Worm (Caenorhabditis elegans) whole organism, L4/young adult: ENCODE data around the gene emb-27.

Experiments used
- dao-5 ChIP-seq: sonication (generic microtip); optimal IDR thresholded peaks from 2 replicates; lab custom pipeline; 2016; ENCODE audit warnings: missing genotype, missing genetic modification characterization, moderate library complexity, missing compliant biosample characterization
- him-1 ChIP-seq: sonication (generic microtip); optimal IDR thresholded peaks from 2 replicates; lab custom pipeline; 2016; ENCODE audit warnings: missing genotype, missing genetic modification reagents, missing genetic modification characterization, missing compliant biosample characterization

ce11 chrII:8127794-8128193, 34.2 kb downstream of the emb-27 start:
- TF ChIP-seq him-1 (tag; lab: Kevin White, UChicago) (no peak), dao-5 (tag; lab: Kevin White, UChicago) (no peak)
